Worm (Caenorhabditis elegans): ENCODE results near the gene T11G6.5.

T11G6.5 gene

ce11 chrIV:10864031-10864430 is 21.5 kb upstream of the T11G6.5 start, which contains the start of gene nish-1:
Gene nish-1 (plus strand): TSS chrIV:10864331.
- TF ChIP-seq F49E8.2 (tag; optimal IDR thresholded peaks at IDR 0.05; ENCODE audit: borderline replicate concordance) (no peak), pha-4 (GFP tag; IDR thresholded peaks at IDR 0.05) (no peak), pha-4 (tag; optimal IDR thresholded peaks at IDR 0.05) (no peak), madf-9 (GFP tag; conservative IDR thresholded peaks at IDR 0.05) (no peak), rbr-2 (tag; optimal IDR thresholded peaks at IDR 0.05) (no peak), Y75B8A.6 (GFP tag; IDR thresholded peaks at IDR 0.05) (no peak), lsy-2 (tag; optimal IDR thresholded peaks at IDR 0.05) (no peak), D1046.2 (GFP tag; IDR thresholded peaks at IDR 0.05) (no peak), zip-2 (tag; optimal IDR thresholded peaks at IDR 0.05) (no peak), nhr-42 (GFP tag; IDR thresholded peaks at IDR 0.05) (no peak), php-3 (GFP tag; IDR thresholded peaks at IDR 0.05) (no peak), zag-1 (tag; optimal IDR thresholded peaks at IDR 0.05) (no peak), egl-43 (GFP tag; IDR thresholded peaks at IDR 0.05) (no peak), unc-39 (tag; optimal IDR thresholded peaks at IDR 0.05) (no peak)

- TF ChIP-seq php-3 (GFP tag; IDR thresholded peaks at IDR 0.05), result no peak
- TF ChIP-seq egl-27 (tag; optimal IDR thresholded peaks at IDR 0.05), result no peak
- no peak for TF ChIP-seq Y105C5A.15 (GFP tag; IDR thresholded peaks at IDR 0.05)
- no peak for TF ChIP-seq hlh-11 (tag; optimal IDR thresholded peaks at IDR 0.05)
- TF ChIP-seq gei-8 (GFP tag; optimal IDR thresholded peaks at IDR 0.05), result no peak
- no peak for TF ChIP-seq nhr-11 (tag; optimal IDR thresholded peaks at IDR 0.05)
- no peak for TF ChIP-seq cey-2 (tag; optimal IDR thresholded peaks at IDR 0.05; ENCODE audit: borderline replicate concordance, insufficient read depth)
- no peak for TF ChIP-seq saeg-2 (GFP tag; IDR thresholded peaks at IDR 0.05)
- no peak for TF ChIP-seq ceh-44 (GFP tag; IDR thresholded peaks at IDR 0.05)
- TF ChIP-seq ztf-11 (tag; optimal IDR thresholded peaks at IDR 0.05), result no peak
- no peak for TF ChIP-seq hmg-1.1 (GFP tag; IDR thresholded peaks at IDR 0.05)
- no peak for TF ChIP-seq sdz-12 (GFP tag; optimal IDR thresholded peaks at IDR 0.05)
- TF ChIP-seq duxl-1 (tag; optimal IDR thresholded peaks at IDR 0.05; ENCODE audit: poor library complexity), result no peak
- no peak for TF ChIP-seq nhr-10 (tag; optimal IDR thresholded peaks at IDR 0.05)
- TF ChIP-seq nhr-48 (tag; optimal IDR thresholded peaks at IDR 0.05), result no peak
Observed at ce11 chrIV:10861102-10861501, 18.5 kb upstream of the T11G6.5 start, which contains the start of gene rbm-22. Gene rbm-22 (plus strand): TSS chrIV:10861402.

- TF ChIP-seq nhr-28 (tag; optimal IDR thresholded peaks at IDR 0.05), result peak; percentile 76
- peak in 1 of 2 experiments; percentile 40 for TF ChIP-seq lsy-2 (tag; optimal IDR thresholded peaks at IDR 0.05)
- TF ChIP-seq ceh-28 (tag; optimal IDR thresholded peaks at IDR 0.05), result no peak
- no peak for TF ChIP-seq duxl-1 (tag; optimal IDR thresholded peaks at IDR 0.05; ENCODE audit: poor library complexity)
- TF ChIP-seq ztf-11 (tag; optimal IDR thresholded peaks at IDR 0.05), result no peak
- TF ChIP-seq rbr-2 (tag; optimal IDR thresholded peaks at IDR 0.05), result no peak
- TF ChIP-seq hlh-30 (tag; optimal IDR thresholded peaks at IDR 0.05; ENCODE audit: insufficient read depth), result peak; percentile 83
- no peak for TF ChIP-seq set-16 (GFP tag; IDR thresholded peaks at IDR 0.05)
- TF ChIP-seq dpl-1 (GFP tag; optimal IDR thresholded peaks at IDR 0.05), result no peak
- no peak for TF ChIP-seq F44E2.7 (GFP tag; IDR thresholded peaks at IDR 0.05)
- no peak for TF ChIP-seq ceh-82 (tag; optimal IDR thresholded peaks at IDR 0.05)
- no peak for TF ChIP-seq daf-19 (GFP tag; conservative IDR thresholded peaks at IDR 0.05)
- TF ChIP-seq unc-130 (GFP tag; optimal IDR thresholded peaks at IDR 0.05), result no peak
- TF ChIP-seq mes-2 (tag; optimal IDR thresholded peaks at IDR 0.05; ENCODE audit: poor library complexity, severe bottlenecking), result peak; percentile 51
- no peak for TF ChIP-seq mxl-2 (GFP tag; conservative IDR thresholded peaks at IDR 0.05)
- TF ChIP-seq nhr-111 (GFP tag; optimal IDR thresholded peaks at IDR 0.05), result no peak
- TF ChIP-seq aly-2 (tag; optimal IDR thresholded peaks at IDR 0.05), result no peak
- TF ChIP-seq mdl-1 (tag; optimal IDR thresholded peaks at IDR 0.05), result peak in 1 of 2 experiments; percentile 81
- TF ChIP-seq lin-15B (tag; optimal IDR thresholded peaks at IDR 0.05), result no peak
- no peak for TF ChIP-seq aha-1 (tag)
- TF ChIP-seq daf-12 (tag; optimal IDR thresholded peaks at IDR 0.05), result no peak
- TF ChIP-seq ceh-32 (tag; optimal IDR thresholded peaks at IDR 0.05; ENCODE audit: poor library complexity), result no peak
- peak; percentile 74 for TF ChIP-seq nhr-77 (tag; optimal IDR thresholded peaks at IDR 0.05)
- TF ChIP-seq D1046.2 (GFP tag; IDR thresholded peaks at IDR 0.05), result no peak
- no peak for TF ChIP-seq nhr-102 (tag; optimal IDR thresholded peaks at IDR 0.05)
Observed at ce11 chrIV:10858300-10859016, 15.9 kb upstream of the T11G6.5 start, which contains the start of the genes T11G6.2 and hars-1. Gene T11G6.2 (minus strand): TSS chrIV:10858496. Gene hars-1 (plus strand): TSS chrIV:10858957.
